Worm (Caenorhabditis elegans) whole organism, L3 larva: ENCODE results near the gene srz-105.

Source experiments
- aly-2 ChIP-seq: fragments of 150-350 bp; optimal IDR thresholded peaks from 2 replicates; lab custom pipeline; 2014; ENCODE audit warnings: missing biosample characterization, missing genetic modification characterization
- ceh-16 ChIP-seq: sonication (generic microtip); optimal IDR thresholded peaks from 2 replicates; lab custom pipeline; 2017; ENCODE audit warnings: missing biosample characterization, missing genetic modification characterization
- ceh-28 ChIP-seq: fragments of 150-350 bp; optimal IDR thresholded peaks from 2 replicates; lab custom pipeline; 2014; ENCODE audit warnings: missing biosample characterization, missing genetic modification reagents, missing genetic modification characterization
- ceh-82 ChIP-seq: fragments of 150-350 bp; optimal IDR thresholded peaks from 2 replicates; lab custom pipeline; 2014; ENCODE audit warnings: missing biosample characterization, missing genetic modification characterization
- daf-12 ChIP-seq: fragments of 150-350 bp; optimal IDR thresholded peaks from 2 replicates; lab custom pipeline; 2014; ENCODE audit warnings: missing biosample characterization, missing genetic modification reagents, missing genetic modification characterization
- egl-27 ChIP-seq: sonication (generic microtip); optimal IDR thresholded peaks from 4 replicates; lab custom pipeline; 2017; ENCODE audit warnings: missing biosample characterization, missing genetic modification reagents, missing genetic modification characterization
- elt-2 ChIP-seq: sonication (generic microtip); optimal IDR thresholded peaks from 2 replicates; lab custom pipeline; 2016; ENCODE audit warnings: missing genetic modification reagents, mild to moderate bottlenecking, missing genetic modification characterization, missing compliant biosample characterization
- eor-1 ChIP-seq, 2 experiments: fragments of 150-350 bp; optimal IDR thresholded peaks; 2 replicates each; lab custom pipeline; 2014 to 2018; ENCODE audit warnings: missing biosample characterization in 2 of 2, missing genetic modification characterization in 2 of 2
- fkh-10 ChIP-seq: sonication (generic microtip); optimal IDR thresholded peaks from 2 replicates; lab custom pipeline; 2017; ENCODE audit warnings: missing biosample characterization, missing genetic modification reagents, missing genetic modification characterization
- hmg-11 ChIP-seq: sonication (generic microtip); optimal IDR thresholded peaks from 2 replicates; lab custom pipeline; 2016; ENCODE audit warnings: missing genetic modification characterization, missing compliant biosample characterization
- jun-1 ChIP-seq: fragments of 150-350 bp; optimal IDR thresholded peaks from 2 replicates; lab custom pipeline; 2014; ENCODE audit warnings: missing biosample characterization, missing genetic modification reagents, missing genetic modification characterization
- lsy-12 ChIP-seq: sonication (generic microtip); optimal IDR thresholded peaks from 2 replicates; lab custom pipeline; 2016; ENCODE audit warnings: mild to moderate bottlenecking, missing genetic modification characterization, missing compliant biosample characterization
- mml-1 ChIP-seq: fragments of 150-350 bp; sonication (generic microtip); optimal IDR thresholded peaks from 3 replicates; lab custom pipeline; 2014; ENCODE audit warnings: missing biosample characterization, missing genetic modification characterization
- nhr-11 ChIP-seq: fragments of 150-350 bp; optimal IDR thresholded peaks from 2 replicates; lab custom pipeline; 2014; ENCODE audit warnings: missing biosample characterization, missing genetic modification characterization
- nhr-12 ChIP-seq: fragments of 150-350 bp; optimal IDR thresholded peaks from 2 replicates; lab custom pipeline; 2014; ENCODE audit warnings: missing biosample characterization, missing genetic modification characterization
- nhr-23 ChIP-seq: fragments of 150-350 bp; optimal IDR thresholded peaks from 2 replicates; lab custom pipeline; 2014; ENCODE audit warnings: missing biosample characterization, missing genetic modification reagents, missing genetic modification characterization
- nhr-28 ChIP-seq: fragments of 150-350 bp; optimal IDR thresholded peaks from 2 replicates; lab custom pipeline; 2014; ENCODE audit warnings: missing biosample characterization, missing genetic modification characterization
- nhr-43 ChIP-seq: sonication (generic microtip); optimal IDR thresholded peaks from 2 replicates; lab custom pipeline; 2016; ENCODE audit warnings: mild to moderate bottlenecking, missing genetic modification characterization, missing compliant biosample characterization; ENCODE audit not compliant: poor library complexity, severe bottlenecking
- nhr-67 ChIP-seq: fragments of 150-350 bp; optimal IDR thresholded peaks from 2 replicates; lab custom pipeline; 2014; ENCODE audit warnings: missing biosample characterization, missing genetic modification characterization
- nhr-76 ChIP-seq: fragments of 150-350 bp; sonication (generic microtip); optimal IDR thresholded peaks from 5 replicates; lab custom pipeline; 2014; ENCODE audit warnings: missing biosample characterization, missing genetic modification characterization
- pha-4 ChIP-seq: fragments of 150-350 bp; optimal IDR thresholded peaks from 2 replicates; lab custom pipeline; 2014; ENCODE audit warnings: missing biosample characterization, missing genetic modification reagents, missing genetic modification characterization
- pqm-1 ChIP-seq: fragments of 150-350 bp; optimal IDR thresholded peaks from 2 replicates; lab custom pipeline; 2017; ENCODE audit warnings: missing biosample characterization, missing genetic modification characterization, inconsistent platforms
- sea-2 ChIP-seq: fragments of 150-350 bp; sonication (generic microtip); optimal IDR thresholded peaks from 4 replicates; lab custom pipeline; 2014; ENCODE audit warnings: missing biosample characterization, missing genetic modification reagents, missing genetic modification characterization
- skn-1 ChIP-seq: fragments of 150-350 bp; optimal IDR thresholded peaks from 2 replicates; lab custom pipeline; 2014; ENCODE audit warnings: missing biosample characterization, missing genetic modification characterization
- snpc-4 ChIP-seq: fragments of 150-350 bp; optimal IDR thresholded peaks from 2 replicates; lab custom pipeline; 2014; ENCODE audit warnings: missing biosample characterization, missing genetic modification characterization
- unc-39 ChIP-seq: sonication (generic microtip); optimal IDR thresholded peaks from 4 replicates; lab custom pipeline; 2017; ENCODE audit warnings: missing biosample characterization, missing genetic modification characterization
- unc-62 ChIP-seq: fragments of 150-350 bp; sonication (generic microtip); optimal IDR thresholded peaks from 4 replicates; lab custom pipeline; 2014; ENCODE audit warnings: missing biosample characterization, missing genetic modification reagents, missing genetic modification characterization
- zag-1 ChIP-seq: fragments of 150-350 bp; optimal IDR thresholded peaks from 2 replicates; lab custom pipeline; 2014; ENCODE audit warnings: missing biosample characterization, missing genetic modification characterization
- ztf-11 ChIP-seq: fragments of 150-350 bp; optimal IDR thresholded peaks from 2 replicates; lab custom pipeline; 2014; ENCODE audit warnings: missing biosample characterization, missing genetic modification characterization
- ztf-4 ChIP-seq: fragments of 150-350 bp; optimal IDR thresholded peaks from 2 replicates; lab custom pipeline; 2014; ENCODE audit warnings: missing biosample characterization, missing genetic modification characterization

Gene srz-105

DNA sequence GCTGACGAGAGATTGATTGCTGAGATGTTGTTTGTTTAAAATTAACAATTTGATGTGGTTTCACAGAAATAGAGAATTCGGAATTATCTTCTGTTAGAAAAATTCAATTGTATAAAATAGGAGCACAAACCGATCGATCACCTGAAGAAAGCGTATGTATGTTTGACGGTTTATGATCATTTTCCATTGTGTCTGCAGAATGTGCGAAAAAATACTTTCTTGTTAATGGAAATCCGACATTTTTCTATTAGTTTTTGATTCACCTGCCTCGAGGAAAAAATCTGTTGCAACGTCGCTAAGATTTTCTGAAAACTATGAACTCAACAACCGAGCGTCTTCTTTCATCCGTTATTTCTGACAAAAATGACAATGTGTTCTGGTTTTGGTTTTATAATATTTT is 12.0 kb downstream of the srz-105 start, which contains the start of gene C35D6.13:
Gene C35D6.13, plus strand, starts transcription at position 301 of the 400 bp plus-strand sequence.
- TF ChIP-seq daf-12 (tag; lab: Kevin White, UChicago) (no peak), ceh-82 (tag; lab: Kevin White, UChicago) (no peak), ceh-16 (tag; lab: Kevin White, UChicago) (no peak), nhr-23 (no peak)

DNA sequence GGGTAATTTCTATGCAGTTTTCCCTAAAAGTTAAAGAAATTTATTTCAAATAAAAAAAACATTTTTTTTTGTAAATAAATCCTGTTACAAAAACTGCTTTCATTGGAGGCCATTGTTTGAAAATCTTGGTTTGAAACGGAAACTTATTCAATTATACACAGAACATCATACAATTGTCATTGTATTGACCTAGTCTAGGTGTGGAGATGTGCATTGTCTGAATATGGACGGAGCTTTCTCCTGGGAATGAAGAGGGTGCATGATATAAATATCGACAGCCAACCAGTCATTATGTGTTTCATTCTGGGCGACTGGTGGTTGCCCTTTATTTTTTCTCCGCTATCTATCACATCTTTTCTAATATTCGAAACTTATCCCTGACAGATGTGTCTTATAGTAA is 21.8 kb downstream of the srz-105 start, which contains the start of gene C35D6.3:
Gene C35D6.3, plus strand, starts transcription at position 301 of the 400 bp plus-strand sequence.
- no peak for TF ChIP-seq eor-1 (tag; optimal IDR thresholded peaks at IDR 0.05; lab: Kevin White, UChicago)

DNA sequence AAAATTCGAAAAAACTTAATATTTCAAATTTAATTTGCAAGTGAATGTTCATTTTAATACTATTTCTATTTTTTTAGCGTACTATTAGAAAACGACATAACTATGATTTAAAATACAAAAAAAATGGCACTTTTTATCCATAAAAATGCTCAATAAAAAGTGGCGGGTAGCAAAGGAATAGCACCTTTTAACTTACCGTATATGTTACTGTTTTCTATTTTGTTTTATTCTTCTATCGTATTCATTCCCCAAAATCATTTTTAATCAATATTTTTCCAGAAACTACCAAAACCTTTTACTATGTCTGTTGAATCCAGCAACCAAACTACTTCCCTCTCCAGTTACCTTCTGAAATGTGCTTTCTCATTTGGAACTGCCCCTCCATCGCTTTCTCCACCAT is 26.0 kb downstream of the srz-105 start, which contains the start of gene C35D6.4:
Gene C35D6.4, plus strand, starts transcription at position 301 of the 400 bp plus-strand sequence.
- no peak for TF ChIP-seq nhr-76 (tag; lab: Kevin White, UChicago)
- TF ChIP-seq nhr-67 (tag; lab: Kevin White, UChicago) = no peak
- TF ChIP-seq unc-62 (GFP tag; lab: Kevin White, UChicago) = no peak
- TF ChIP-seq unc-39 (tag; lab: Kevin White, UChicago) = no peak
- no peak for TF ChIP-seq elt-2
- no peak for TF ChIP-seq aly-2
- no peak for TF ChIP-seq nhr-12 (tag; lab: Kevin White, UChicago)
- no peak for TF ChIP-seq ztf-11 (tag; lab: Kevin White, UChicago)
- TF ChIP-seq ceh-28 (tag; lab: Kevin White, UChicago) = no peak
- TF ChIP-seq sea-2 = no peak
- no peak for TF ChIP-seq skn-1 (tag; lab: Kevin White, UChicago)
- TF ChIP-seq fkh-10 (GFP tag; lab: Kevin White, UChicago) = no peak

DNA sequence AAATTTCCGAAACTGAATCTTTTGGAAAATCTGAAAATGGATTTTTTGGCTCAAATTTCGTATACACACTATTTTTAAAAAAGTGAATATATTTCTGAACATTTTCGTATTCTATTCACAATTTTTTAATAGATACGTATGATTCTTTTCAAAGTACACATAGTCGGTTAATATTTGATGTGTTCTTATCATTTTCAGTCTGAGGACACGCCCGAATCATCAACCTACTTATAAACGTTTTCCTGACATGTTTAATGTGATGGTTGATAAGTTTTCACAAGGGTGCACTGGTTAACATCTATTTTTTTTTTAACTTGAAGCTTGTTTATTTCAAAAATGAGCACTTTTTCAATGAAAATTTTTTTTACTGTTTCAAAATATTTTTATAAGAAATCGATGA is 39.9 kb downstream of the srz-105 start:
- TF ChIP-seq unc-62 (GFP tag; lab: Kevin White, UChicago) (no peak), ztf-4 (tag; lab: Kevin White, UChicago) (no peak), nhr-12 (tag; lab: Kevin White, UChicago) (no peak), fkh-10 (GFP tag; lab: Kevin White, UChicago) (no peak), ceh-28 (tag; lab: Kevin White, UChicago) (no peak), zag-1 (no peak), nhr-11 (tag; lab: Kevin White, UChicago) (no peak), nhr-28 (tag; lab: Kevin White, UChicago) (no peak), pqm-1 (tag; lab: Kevin White, UChicago) (peak; percentile 4), unc-39 (tag; lab: Kevin White, UChicago) (no peak), pha-4 (peak; percentile 0), snpc-4 (tag; lab: Kevin White, UChicago) (no peak), elt-2 (peak; percentile 47), lsy-12 (tag; lab: Kevin White, UChicago) (no peak)

DNA sequence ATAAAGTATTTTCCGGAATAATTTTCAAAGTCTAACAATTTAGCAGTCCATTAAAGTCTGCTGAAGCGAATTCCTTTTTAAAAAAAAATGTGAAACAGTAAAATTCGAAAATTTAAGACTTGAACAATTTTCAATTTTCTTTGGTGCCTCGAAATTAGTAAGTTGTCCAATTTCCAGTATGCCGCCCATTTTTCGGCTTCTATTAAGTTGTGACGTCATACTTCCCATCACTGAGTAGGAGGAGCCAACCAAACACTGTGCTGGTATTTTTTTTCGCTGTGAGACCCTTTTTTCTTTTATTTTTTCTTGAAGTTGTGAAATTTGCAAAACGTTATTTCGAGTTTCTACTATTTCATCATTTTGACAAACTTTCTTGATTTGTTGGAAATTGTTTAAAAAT is 45.9 kb downstream of the srz-105 start:
- TF ChIP-seq nhr-43 (tag; lab: Kevin White, UChicago) (no peak), snpc-4 (tag; lab: Kevin White, UChicago) (no peak), hmg-11 (no peak), mml-1 (no peak), ceh-16 (tag; lab: Kevin White, UChicago) (no peak), unc-39 (tag; lab: Kevin White, UChicago) (no peak), ceh-82 (tag; lab: Kevin White, UChicago) (no peak), daf-12 (tag; lab: Kevin White, UChicago) (no peak), jun-1 (tag; lab: Kevin White, UChicago) (no peak), egl-27 (tag; lab: Kevin White, UChicago) (no peak)
